Fruit fly (Drosophila melanogaster): ENCODE measurements around the gene Frq2.

dm6 chrX:18248267-18248666, 70.9 kb downstream of the Frq2 start:
- TF ChIP-seq ss (GFP tag; optimal IDR thresholded peaks at IDR 0.05) (peak in 1 of 2 experiments; percentile 17), CG10631 (GFP tag; optimal IDR thresholded peaks at IDR 0.05) (no peak), OdsH (GFP tag; optimal IDR thresholded peaks at IDR 0.05) (no peak), svp (GFP tag) (peak; percentile 64)
